Fruit fly (Drosophila melanogaster) whole organism, embryonic: Measurements from ENCODE around the gene ps.

ENCODE experiments used
- CG12104 ChIP-seq: fragments of 200-800 bp; sonication (Bioruptor generic); optimal IDR thresholded peaks from 3 replicates; lab custom pipeline; 2016; ENCODE audit warnings: missing biosample characterization, missing genetic modification characterization
- CG6791 ChIP-seq: fragments of 200-800 bp; sonication (Bioruptor generic); IDR thresholded peaks from 3 replicates; pipeline ENCODE4 v1.3.6; 2022; ENCODE audit warnings: missing biosample characterization, missing genetic modification characterization; ENCODE audit not compliant: partially characterized antibody
- Drgx ChIP-seq: fragments of 200-800 bp; sonication (Bioruptor generic); IDR thresholded peaks from 2 replicates; pipeline ENCODE4 v1.3.6; 2022; ENCODE audit warnings: missing biosample characterization, missing genetic modification characterization
- Rfx ChIP-seq: fragments of 200-800 bp; sonication (Bioruptor generic); IDR thresholded peaks from 2 replicates; pipeline ENCODE4 v1.3.6; 2022; ENCODE audit warnings: missing biosample characterization, missing genetic modification characterization
- chn ChIP-seq: fragments of 200-800 bp; sonication (Bioruptor generic); optimal IDR thresholded peaks from 2 replicates; lab custom pipeline; 2016; ENCODE audit warnings: missing biosample characterization, missing genetic modification characterization
- ci ChIP-seq: fragments of 200-800 bp; sonication (Bioruptor generic); IDR thresholded peaks from 3 replicates; pipeline ENCODE4 v1.3.6; 2022; ENCODE audit warnings: missing biosample characterization, missing genetic modification characterization
- dpn ChIP-seq, 2 experiments: fragments of 200-800 bp; sonication (Bioruptor generic); optimal IDR thresholded peaks; 3 replicates each; lab custom pipeline; 2016; ENCODE audit warnings: missing biosample characterization in 2 of 2, missing genetic modification characterization in 2 of 2
- dysf ChIP-seq: fragments of 200-800 bp; sonication (Bioruptor generic); IDR thresholded peaks from 3 replicates; pipeline ENCODE4 v1.3.6; 2022; ENCODE audit warnings: missing biosample characterization, missing genetic modification characterization
- hb ChIP-seq: fragments of 200-800 bp; sonication (Bioruptor generic); IDR thresholded peaks from 3 replicates; pipeline ENCODE4 v1.3.6; 2022; ENCODE audit warnings: missing biosample characterization, missing genetic modification characterization; ENCODE audit not compliant: partially characterized antibody
- org-1 ChIP-seq: fragments of 200-800 bp; sonication (Bioruptor generic); optimal IDR thresholded peaks from 2 replicates; lab custom pipeline; 2017; ENCODE audit warnings: missing biosample characterization, missing genetic modification characterization
- peb ChIP-seq: fragments of 200-800 bp; sonication (Bioruptor generic); IDR thresholded peaks from 2 replicates; pipeline ENCODE4 v1.3.6; 2022; ENCODE audit warnings: missing biosample characterization, missing genetic modification characterization
- row ChIP-seq: fragments of 200-800 bp; sonication (Bioruptor generic); IDR thresholded peaks from 3 replicates; pipeline ENCODE4 v1.3.6; 2022; ENCODE audit warnings: missing biosample characterization, missing genetic modification characterization

DNA sequence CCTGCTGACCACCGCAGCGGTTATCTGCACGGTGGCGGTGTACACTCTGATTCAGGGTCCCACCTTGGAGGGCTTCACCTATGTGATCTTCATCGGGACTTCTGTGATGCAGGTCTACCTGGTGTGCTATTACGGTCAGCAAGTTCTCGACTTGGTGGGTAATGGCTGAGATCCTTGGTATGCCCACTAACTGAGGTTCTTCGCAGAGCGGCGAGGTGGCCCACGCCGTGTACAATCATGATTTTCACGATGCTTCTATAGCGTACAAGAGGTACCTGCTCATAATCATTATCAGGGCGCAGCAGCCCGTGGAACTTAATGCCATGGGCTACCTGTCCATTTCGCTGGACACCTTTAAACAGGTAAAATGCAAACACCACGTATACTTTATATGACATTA is 18.7 kb upstream of the ps start:
- TF ChIP-seq org-1 (GFP tag; lab: Kevin White, UChicago) (no peak), chn (GFP tag; lab: Kevin White, UChicago) (no peak), row (GFP tag; lab: Robert Waterston, UW) (no peak), Drgx (GFP tag; lab: Robert Waterston, UW) (no peak), hb (GFP tag; lab: Robert Waterston, UW) (no peak), CG6791 (GFP tag; lab: Robert Waterston, UW) (no peak), CG12104 (GFP tag; lab: Kevin White, UChicago) (no peak), ci (GFP tag; lab: Robert Waterston, UW) (no peak), dpn (GFP tag; optimal IDR thresholded peaks at IDR 0.05; lab: Kevin White, UChicago) (no peak), peb (GFP tag; lab: Robert Waterston, UW) (no peak), dysf (GFP tag; lab: Robert Waterston, UW) (no peak), Rfx (GFP tag; lab: Robert Waterston, UW) (no peak)
